Worm (Caenorhabditis elegans) whole organism, L4/young adult: ENCODE data around the gene rsp-7.

Source experiments
- W03F9.2 ChIP-seq: fragments of 150-350 bp; optimal IDR thresholded peaks from 2 replicates; lab custom pipeline; 2014; ENCODE audit warnings: missing biosample characterization, missing genetic modification characterization
- dao-5 ChIP-seq: sonication (generic microtip); optimal IDR thresholded peaks from 2 replicates; lab custom pipeline; 2016; ENCODE audit warnings: missing genotype, missing genetic modification characterization, moderate library complexity, missing compliant biosample characterization

DNA sequence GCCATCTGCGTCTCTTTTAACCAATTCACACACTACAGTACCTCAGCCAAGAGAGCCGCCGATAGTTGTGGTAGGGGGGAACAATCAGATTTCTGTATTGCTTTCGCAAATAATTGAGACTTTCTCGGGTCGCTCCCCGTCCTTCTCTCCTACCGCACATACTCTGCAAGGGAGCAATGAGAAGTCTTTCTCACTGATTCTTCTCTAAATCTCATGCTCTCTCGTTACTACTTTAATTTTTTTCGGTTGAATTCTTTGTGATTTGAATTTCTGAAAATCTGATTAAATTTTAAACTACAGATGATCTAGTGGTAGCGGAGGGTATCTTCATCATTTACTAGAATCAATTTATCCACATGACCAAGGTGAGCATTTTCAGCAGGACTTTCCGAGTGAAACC lies 16.3 kb downstream of the rsp-7 start, which contains the start of gene ptb-1:
- TF ChIP-seq dao-5 (tag; lab: Kevin White, UChicago) (no peak), W03F9.2 (no peak)
